Worm (Caenorhabditis elegans) whole organism, L1 larva: ENCODE results near the gene zim-1.

ENCODE experiments used
- C34B4.2 ChIP-seq: sonication (generic microtip); optimal IDR thresholded peaks from 2 replicates; lab custom pipeline; 2017; ENCODE audit warnings: mild to moderate bottlenecking, missing genetic modification characterization, missing compliant biosample characterization
- Y116A8C.19 ChIP-seq: sonication (generic microtip); optimal IDR thresholded peaks from 2 replicates; lab custom pipeline; 2016; ENCODE audit warnings: missing compliant biosample characterization, missing genetic modification characterization, borderline replicate concordance
- aly-2 ChIP-seq: fragments of 150-350 bp; optimal IDR thresholded peaks from 2 replicates; lab custom pipeline; 2014; ENCODE audit warnings: missing biosample characterization, missing genetic modification characterization
- ceh-63 ChIP-seq: fragments of 200-800 bp; sonication (Bioruptor generic); optimal IDR thresholded peaks from 2 replicates; lab custom pipeline; 2018; ENCODE audit warnings: mild to moderate bottlenecking, missing genetic modification characterization, missing compliant biosample characterization
- ces-1 ChIP-seq: fragments of 150-350 bp; optimal IDR thresholded peaks from 2 replicates; lab custom pipeline; 2014; ENCODE audit warnings: missing biosample characterization, missing genetic modification reagents, missing genetic modification characterization
- dpl-1 ChIP-seq, 3 experiments: fragments of 150-350 bp in 2 of 3; sonication (generic microtip) in 1 of 3; optimal IDR thresholded peaks; 2 replicates each; lab custom pipeline; 2014 to 2017; ENCODE audit warnings: missing biosample characterization in 3 of 3, missing genetic modification characterization in 3 of 3, missing genetic modification reagents in 3 of 3
- efl-1 ChIP-seq, 4 experiments: fragments of 150-350 bp; optimal IDR thresholded peaks in 3 of 4; peaks in 1 of 4; 1 replicate in 1 of 4; 2 replicates in 3 of 4; lab custom pipeline; 2014; ENCODE audit warnings: missing biosample characterization in 2 of 4, missing genetic modification characterization in 2 of 4, missing genetic modification reagents in 2 of 4
- egl-27 ChIP-seq, 2 experiments: fragments of 150-350 bp in 1 of 2; sonication (generic microtip); optimal IDR thresholded peaks; 3 replicates each; lab custom pipeline; 2017 to 2018; ENCODE audit warnings: missing biosample characterization in 2 of 2, missing genetic modification characterization in 2 of 2, missing genetic modification reagents in 2 of 2
- elt-2 ChIP-seq: sonication (generic microtip); optimal IDR thresholded peaks from 2 replicates; lab custom pipeline; 2016; ENCODE audit warnings: missing genetic modification characterization, mild to moderate bottlenecking, inconsistent platforms, missing compliant biosample characterization, missing genetic modification reagents
- ets-5 ChIP-seq: fragments of 200-800 bp; sonication (Bioruptor generic); IDR thresholded peaks from 2 replicates; pipeline ENCODE4 v1.3.6; 2022; ENCODE audit warnings: missing genetic modification characterization, missing compliant biosample characterization
- fkh-10 ChIP-seq: sonication (generic microtip); optimal IDR thresholded peaks from 2 replicates; lab custom pipeline; 2017; ENCODE audit warnings: missing biosample characterization, missing genetic modification reagents, missing genetic modification characterization
- fkh-4 ChIP-seq: sonication (generic microtip); optimal IDR thresholded peaks from 2 replicates; lab custom pipeline; 2016; ENCODE audit warnings: missing compliant biosample characterization, missing genetic modification characterization, borderline replicate concordance
- fkh-8 ChIP-seq: sonication (generic microtip); optimal IDR thresholded peaks from 2 replicates; lab custom pipeline; 2016; ENCODE audit warnings: mild to moderate bottlenecking, missing genetic modification characterization, missing compliant biosample characterization
- hlh-17 ChIP-seq: fragments of 200-800 bp; sonication (Bioruptor generic); optimal IDR thresholded peaks from 2 replicates; lab custom pipeline; 2018; ENCODE audit warnings: missing genetic modification characterization, mild to moderate bottlenecking, missing compliant biosample characterization, moderate library complexity, borderline replicate concordance
- irx-1 ChIP-seq: sonication (generic microtip); optimal IDR thresholded peaks from 2 replicates; lab custom pipeline; 2016; ENCODE audit warnings: missing genetic modification characterization, missing compliant biosample characterization
- isw-1 ChIP-seq: fragments of 200-800 bp; sonication (Bioruptor generic); IDR thresholded peaks from 2 replicates; pipeline ENCODE4 v1.3.6; 2022; ENCODE audit warnings: missing genetic modification characterization, missing compliant biosample characterization
- lin-13 ChIP-seq: fragments of 150-350 bp; optimal IDR thresholded peaks from 2 replicates; lab custom pipeline; 2014; ENCODE audit warnings: missing biosample characterization, missing genetic modification reagents, missing genetic modification characterization
- lin-14 ChIP-seq: fragments of 200-800 bp; sonication (Bioruptor generic); optimal IDR thresholded peaks from 2 replicates; lab custom pipeline; 2018; ENCODE audit warnings: mild to moderate bottlenecking, missing genetic modification characterization, moderate library complexity, missing compliant biosample characterization
- lin-35 ChIP-seq, 2 experiments: fragments of 150-350 bp; optimal IDR thresholded peaks; 2 replicates each; lab custom pipeline; 2014; ENCODE audit warnings: missing biosample characterization in 2 of 2, missing genetic modification characterization in 2 of 2, missing genetic modification reagents in 2 of 2
- lin-39 ChIP-seq: fragments of 150-350 bp; optimal IDR thresholded peaks from 2 replicates; lab custom pipeline; 2014; ENCODE audit warnings: missing biosample characterization, missing genetic modification reagents, missing genetic modification characterization
- lir-3 ChIP-seq: sonication (generic microtip); optimal IDR thresholded peaks from 2 replicates; lab custom pipeline; 2016; ENCODE audit warnings: mild to moderate bottlenecking, missing genetic modification characterization, moderate library complexity, missing compliant biosample characterization; ENCODE audit not compliant: poor library complexity
- lsy-2 ChIP-seq, 2 experiments: fragments of 150-350 bp; optimal IDR thresholded peaks; 2 replicates each; lab custom pipeline; 2014; ENCODE audit warnings: missing biosample characterization in 2 of 2, missing genetic modification characterization in 2 of 2
- mab-9 ChIP-seq: fragments of 200-800 bp; sonication (Bioruptor generic); IDR thresholded peaks from 2 replicates; pipeline ENCODE4 v1.3.6; 2022; ENCODE audit warnings: missing genetic modification reagents, missing genetic modification characterization, missing compliant biosample characterization
- mdl-1 ChIP-seq, 2 experiments: fragments of 150-350 bp; optimal IDR thresholded peaks; 2 replicates each; lab custom pipeline; 2014 to 2017; ENCODE audit warnings: missing biosample characterization in 2 of 2, missing genetic modification characterization in 2 of 2, inconsistent platforms in 1 of 2
- mep-1 ChIP-seq: fragments of 150-350 bp; optimal IDR thresholded peaks from 2 replicates; lab custom pipeline; 2014; ENCODE audit warnings: missing biosample characterization, missing genetic modification characterization
- nhr-11 ChIP-seq: fragments of 150-350 bp; optimal IDR thresholded peaks from 2 replicates; lab custom pipeline; 2014; ENCODE audit warnings: missing biosample characterization, missing genetic modification characterization
- nhr-20 ChIP-seq: sonication (generic microtip); optimal IDR thresholded peaks from 2 replicates; lab custom pipeline; 2016; ENCODE audit warnings: mild to moderate bottlenecking, missing genetic modification characterization, missing compliant biosample characterization
- nhr-237 ChIP-seq: fragments of 150-350 bp; optimal IDR thresholded peaks from 2 replicates; lab custom pipeline; 2014; ENCODE audit warnings: missing biosample characterization, missing genetic modification characterization
- nhr-84 ChIP-seq: sonication (generic microtip); optimal IDR thresholded peaks from 2 replicates; lab custom pipeline; 2017; ENCODE audit warnings: missing biosample characterization, missing genetic modification characterization
- pax-3 ChIP-seq: fragments of 200-800 bp; sonication (Bioruptor generic); optimal IDR thresholded peaks from 2 replicates; lab custom pipeline; 2018; ENCODE audit warnings: mild to moderate bottlenecking, missing genetic modification characterization, moderate library complexity, missing compliant biosample characterization
- pqm-1 ChIP-seq: sonication (generic microtip); optimal IDR thresholded peaks from 3 replicates; lab custom pipeline; 2017; ENCODE audit warnings: missing biosample characterization, missing genetic modification characterization
- rnt-1 ChIP-seq: sonication (generic microtip); optimal IDR thresholded peaks from 2 replicates; lab custom pipeline; 2016; ENCODE audit warnings: mild to moderate bottlenecking, missing genetic modification characterization, moderate library complexity, missing compliant biosample characterization
- snu-23 ChIP-seq: sonication (generic microtip); optimal IDR thresholded peaks from 2 replicates; lab custom pipeline; 2016; ENCODE audit warnings: missing genetic modification characterization, missing compliant biosample characterization
- sox-4 ChIP-seq: sonication (generic microtip); optimal IDR thresholded peaks from 2 replicates; lab custom pipeline; 2016; ENCODE audit warnings: missing genetic modification characterization, missing compliant biosample characterization
- sup-37 ChIP-seq: fragments of 200-800 bp; sonication (Bioruptor generic); optimal IDR thresholded peaks from 2 replicates; lab custom pipeline; 2018; ENCODE audit warnings: mild to moderate bottlenecking, missing genetic modification characterization, missing compliant biosample characterization
- unc-30 ChIP-seq: sonication (generic microtip); optimal IDR thresholded peaks from 2 replicates; lab custom pipeline; 2017; ENCODE audit warnings: missing biosample characterization, missing genetic modification characterization
- zag-1 ChIP-seq: fragments of 150-350 bp; optimal IDR thresholded peaks from 2 replicates; lab custom pipeline; 2014; ENCODE audit warnings: missing biosample characterization, missing genetic modification characterization
- ztf-11 ChIP-seq, 2 experiments: sonication (generic microtip); optimal IDR thresholded peaks; 2 replicates each; lab custom pipeline; 2016 to 2017; ENCODE audit warnings: missing genetic modification characterization in 2 of 2, missing biosample characterization in 1 of 2, missing compliant biosample characterization in 1 of 2

The zim-1 gene

DNA sequence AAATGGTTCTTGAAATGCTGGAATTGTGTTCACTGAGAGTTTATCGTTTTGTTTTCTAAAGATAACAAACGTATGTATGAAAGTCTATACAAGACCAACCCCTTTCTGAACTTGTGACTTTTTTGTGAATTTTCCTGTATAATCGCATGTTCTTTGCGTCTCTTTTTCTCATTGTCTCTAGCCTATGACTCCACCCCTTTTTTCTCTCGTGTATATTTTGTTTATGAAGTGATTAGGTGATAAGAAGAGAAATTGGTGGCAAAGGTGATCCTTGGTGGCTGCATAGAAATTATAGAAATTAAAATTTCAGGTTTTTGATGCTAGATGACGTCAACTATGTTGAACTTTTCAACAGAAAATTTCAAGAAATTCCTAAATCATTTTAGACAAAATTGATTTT is 1.8 kb upstream of the zim-1 start, which contains the start of gene T07G12.5:
TSS of gene T07G12.5 (minus strand) at position 101 of the 400 bp plus-strand sequence.
- peak; percentile 47 for TF ChIP-seq elt-2 (tag; lab: Kevin White, UChicago)
- TF ChIP-seq irx-1: no peak
- TF ChIP-seq, all 84 proteins: peak for 1

DNA sequence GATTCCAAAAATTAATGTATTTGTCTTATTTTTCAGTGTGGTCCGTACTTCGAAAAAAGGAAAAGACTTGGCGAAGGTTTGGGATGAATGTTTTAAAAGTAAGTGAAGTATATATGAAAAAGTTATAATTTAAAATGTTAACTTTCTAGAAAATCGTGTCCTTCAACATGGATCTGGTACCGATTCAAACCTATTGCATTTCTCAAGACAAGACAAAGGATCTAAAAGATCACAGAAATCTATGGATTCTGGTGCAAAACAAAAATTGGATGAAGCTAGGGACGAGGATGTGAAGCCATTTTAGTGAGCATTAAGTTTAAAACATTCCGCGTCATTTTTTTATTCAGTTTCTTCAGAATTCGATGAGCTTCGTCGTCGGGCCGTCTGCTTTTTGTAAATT is 8.1 kb downstream of the zim-1 start, which contains the start of gene zim-2:
TSS of gene zim-2 (plus strand) at position 301 of the 400 bp plus-strand sequence.
- no peak for TF ChIP-seq lin-35 (GFP tag; optimal IDR thresholded peaks at IDR 0.05; lab: Kevin White, UChicago)
- TF ChIP-seq nhr-237 (tag; lab: Kevin White, UChicago): no peak
- no peak for TF ChIP-seq zag-1 (tag; lab: Kevin White, UChicago)
- TF ChIP-seq lin-39 (tag; lab: Kevin White, UChicago): no peak
- no peak for TF ChIP-seq irx-1
- TF ChIP-seq mab-9 (GFP tag; lab: Robert Waterston, UW): no peak
- no peak for TF ChIP-seq fkh-4 (tag; lab: Kevin White, UChicago)
- no peak for TF ChIP-seq nhr-84 (tag; lab: Kevin White, UChicago)

DNA sequence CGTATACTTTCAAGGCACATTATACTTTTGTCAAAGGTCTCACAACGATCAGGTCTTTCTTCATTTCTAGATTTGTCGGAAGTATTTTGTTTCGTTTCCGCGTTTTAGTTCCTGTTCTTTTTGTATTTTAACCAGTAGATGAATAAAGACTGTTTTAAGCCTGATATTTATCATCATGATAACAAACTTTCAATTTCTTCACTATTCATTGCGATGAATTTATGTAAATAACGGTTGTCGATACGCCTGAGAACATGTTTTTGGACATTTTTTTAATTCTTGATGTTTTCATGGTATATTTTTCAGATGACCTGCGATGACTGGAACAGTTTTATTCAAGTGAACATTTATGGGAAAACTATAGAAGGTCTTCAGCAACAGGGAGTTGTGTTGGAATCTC is 11.5 kb downstream of the zim-1 start, which contains the start of gene zim-3:
TSS of gene zim-3 (plus strand) at position 301 of the 400 bp plus-strand sequence.
- TF ChIP-seq sup-37 (GFP tag; lab: Kevin White, UChicago) (no peak), nhr-11 (tag; lab: Kevin White, UChicago) (no peak), hlh-17 (GFP tag; lab: Kevin White, UChicago) (no peak), C34B4.2 (tag; lab: Kevin White, UChicago) (no peak), egl-27 (tag; optimal IDR thresholded peaks at IDR 0.05; lab: Kevin White, UChicago) (no peak), lin-13 (no peak), nhr-20 (tag; lab: Kevin White, UChicago) (no peak), Y116A8C.19 (no peak)

DNA sequence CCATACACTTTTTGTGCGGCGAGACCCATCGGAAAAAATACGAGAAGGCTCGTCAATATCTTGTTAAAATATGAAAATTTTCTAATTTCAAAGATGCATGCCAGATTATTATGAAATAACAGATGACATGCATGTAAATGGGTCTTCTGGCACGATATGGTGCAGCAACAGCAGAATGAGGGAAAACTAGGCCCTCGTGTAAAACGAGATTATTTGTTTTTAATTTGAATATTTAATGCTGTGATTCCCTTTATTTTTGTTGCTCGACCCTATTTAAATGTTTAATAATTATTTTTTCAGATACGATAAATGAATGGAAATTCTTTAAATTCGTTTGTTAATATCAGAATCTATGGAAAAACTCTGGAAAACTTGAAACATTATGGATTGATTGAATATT is 14.7 kb downstream of the zim-1 start, which contains the start of gene him-8:
TSS of gene him-8 (plus strand) at position 301 of the 400 bp plus-strand sequence.
- no peak for TF ChIP-seq isw-1 (GFP tag; lab: Robert Waterston, UW)
- no peak for TF ChIP-seq ztf-11 (tag; optimal IDR thresholded peaks at IDR 0.05; lab: Kevin White, UChicago)
- no peak for TF ChIP-seq pqm-1 (tag; lab: Kevin White, UChicago)
- no peak for TF ChIP-seq mep-1 (tag; lab: Kevin White, UChicago)
- no peak for TF ChIP-seq sox-4
- TF ChIP-seq, all 84 proteins: peak for 0

DNA sequence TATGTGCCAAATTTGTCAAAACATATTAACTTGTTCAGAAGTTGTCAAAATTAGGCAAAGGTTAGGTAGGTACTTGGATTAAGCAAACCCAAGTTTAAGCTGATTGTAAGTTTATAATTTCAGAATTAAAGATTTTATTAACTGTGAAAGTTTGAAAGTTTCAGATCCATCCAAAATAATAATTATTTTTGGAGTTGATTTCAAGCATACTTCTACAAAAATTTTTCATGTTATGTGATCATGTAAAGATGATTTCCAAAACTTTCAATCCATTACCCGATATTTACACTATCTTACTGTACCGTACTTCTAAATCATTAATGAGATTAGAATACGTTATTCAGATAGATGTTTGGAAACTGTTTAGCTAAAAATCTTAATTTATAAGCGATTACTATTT is 17.7 kb downstream of the zim-1 start:
- TF ChIP-seq lsy-2 (tag; optimal IDR thresholded peaks at IDR 0.05; lab: Kevin White, UChicago): no peak
- TF ChIP-seq ets-5 (GFP tag; lab: Robert Waterston, UW): no peak
- TF ChIP-seq nhr-11 (tag; lab: Kevin White, UChicago): no peak
- TF ChIP-seq rnt-1 (tag; lab: Kevin White, UChicago): no peak
- TF ChIP-seq snu-23 (GFP tag; lab: Kevin White, UChicago): no peak
- TF ChIP-seq egl-27 (tag; optimal IDR thresholded peaks at IDR 0.05; lab: Kevin White, UChicago): no peak
- no peak for TF ChIP-seq pax-3 (tag; lab: Kevin White, UChicago)
- TF ChIP-seq isw-1 (GFP tag; lab: Robert Waterston, UW): no peak
- no peak for TF ChIP-seq nhr-237 (tag; lab: Kevin White, UChicago)
- no peak for TF ChIP-seq Y116A8C.19
- no peak for TF ChIP-seq ces-1 (GFP tag; lab: Kevin White, UChicago)
- TF ChIP-seq nhr-84 (tag; lab: Kevin White, UChicago): no peak
- TF ChIP-seq lin-14 (GFP tag; lab: Kevin White, UChicago): no peak

DNA sequence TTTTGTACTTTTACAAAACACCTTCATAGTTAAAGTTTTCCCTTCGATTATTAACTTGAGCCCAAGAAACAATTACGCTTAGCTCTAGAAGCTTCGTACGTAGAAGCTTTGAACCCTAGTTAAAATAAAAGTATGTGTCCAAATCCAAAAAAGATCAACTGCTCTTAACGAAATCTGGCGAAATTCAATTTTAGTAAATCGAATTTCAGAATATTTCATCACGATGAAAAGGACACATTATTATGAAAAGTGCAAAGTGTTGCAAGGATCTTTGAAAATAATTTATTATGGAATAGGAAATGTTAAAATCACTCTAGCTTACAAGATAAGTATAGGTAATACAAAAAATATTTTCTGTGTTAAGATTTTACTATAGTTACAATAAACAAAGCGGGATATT is 18.4 kb downstream of the zim-1 start:
- TF ChIP-seq fkh-10 (GFP tag; lab: Kevin White, UChicago) (peak; percentile 83), mdl-1 (tag; optimal IDR thresholded peaks at IDR 0.05; lab: Kevin White, UChicago) (no peak), hlh-17 (GFP tag; lab: Kevin White, UChicago) (no peak), lin-14 (GFP tag; lab: Kevin White, UChicago) (peak; percentile 45), lir-3 (tag; lab: Kevin White, UChicago) (no peak), fkh-8 (no peak), aly-2 (no peak), ces-1 (GFP tag; lab: Kevin White, UChicago) (peak; percentile 28), dpl-1 (GFP tag; optimal IDR thresholded peaks at IDR 0.05; lab: Kevin White, UChicago) (no peak), efl-1 (optimal IDR thresholded peaks at IDR 0.05; lab: Kevin White, UChicago) (no peak), efl-1 (GFP tag; optimal IDR thresholded peaks at IDR 0.05 in 1 of 2; lab: Kevin White, UChicago) (no peak), ceh-63 (GFP tag; lab: Kevin White, UChicago) (no peak), unc-30 (tag; lab: Kevin White, UChicago) (no peak), C34B4.2 (tag; lab: Kevin White, UChicago) (no peak)
